Fruit fly (Drosophila melanogaster) whole organism, prepupa: Measurements from ENCODE around the gene CG1136.

Experiments
- Blimp-1 ChIP-seq: fragments of 200-800 bp; sonication (Bioruptor generic); optimal IDR thresholded peaks from 3 replicates; lab custom pipeline; 2017; ENCODE audit warnings: missing biosample characterization, missing genetic modification characterization, mild to moderate bottlenecking, moderate library complexity, missing genetic modification reagents
- CG10631 ChIP-seq: fragments of 200-800 bp; sonication (Bioruptor generic); optimal IDR thresholded peaks from 2 replicates; lab custom pipeline; 2016; ENCODE audit warnings: missing biosample characterization, missing genetic modification characterization
- CG10669 ChIP-seq: fragments of 200-800 bp; sonication (Bioruptor generic); optimal IDR thresholded peaks from 3 replicates; lab custom pipeline; 2018; ENCODE audit warnings: missing biosample characterization, mild to moderate bottlenecking, missing genetic modification characterization, moderate library complexity
- CG11762 ChIP-seq: fragments of 200-800 bp; sonication (Bioruptor generic); optimal IDR thresholded peaks from 3 replicates; lab custom pipeline; 2016; ENCODE audit warnings: missing biosample characterization, missing genetic modification characterization; ENCODE audit not compliant: insufficient read depth
- CG15336 ChIP-seq: fragments of 200-800 bp; sonication (Bioruptor generic); IDR thresholded peaks from 2 replicates; pipeline ENCODE4 v1.3.6; 2022; ENCODE audit warnings: missing biosample characterization, missing genetic modification characterization
- CG1621 ChIP-seq: fragments of 200-800 bp; sonication (Bioruptor generic); optimal IDR thresholded peaks from 3 replicates; lab custom pipeline; 2018; ENCODE audit warnings: missing biosample characterization, mild to moderate bottlenecking, missing genetic modification characterization
- CG16779 ChIP-seq: fragments of 200-800 bp; sonication (Bioruptor generic); optimal IDR thresholded peaks from 3 replicates; lab custom pipeline; 2017; ENCODE audit warnings: missing biosample characterization, mild to moderate bottlenecking, missing genetic modification characterization
- CG3032 ChIP-seq: fragments of 200-800 bp; optimal IDR thresholded peaks from 2 replicates; lab custom pipeline; 2019; ENCODE audit warnings: missing biosample characterization, mild to moderate bottlenecking, missing genetic modification characterization, moderate library complexity
- CG31627 ChIP-seq: fragments of 200-800 bp; sonication (Bioruptor generic); optimal IDR thresholded peaks from 3 replicates; lab custom pipeline; 2016; ENCODE audit warnings: missing biosample characterization, missing genetic modification characterization
- CG32006 ChIP-seq: fragments of 200-800 bp; sonication (Bioruptor generic); optimal IDR thresholded peaks from 3 replicates; lab custom pipeline; 2017; ENCODE audit warnings: missing biosample characterization, mild to moderate bottlenecking, missing genetic modification characterization
- CG34406 ChIP-seq: fragments of 200-800 bp; sonication (Bioruptor generic); optimal IDR thresholded peaks from 3 replicates; lab custom pipeline; 2016; ENCODE audit warnings: missing biosample characterization, missing genetic modification characterization
- CG3919 ChIP-seq: fragments of 200-800 bp; sonication (Bioruptor generic); optimal IDR thresholded peaks from 3 replicates; lab custom pipeline; 2016; ENCODE audit warnings: missing biosample characterization, missing genetic modification characterization
- CG6163 ChIP-seq: fragments of 200-800 bp; sonication (Bioruptor generic); IDR thresholded peaks from 3 replicates; pipeline ENCODE4 v1.3.6; 2022; ENCODE audit warnings: missing biosample characterization, missing genetic modification characterization
- CG6276 ChIP-seq: fragments of 200-800 bp; sonication (Bioruptor generic); optimal IDR thresholded peaks from 2 replicates; lab custom pipeline; 2017; ENCODE audit warnings: missing biosample characterization, mild to moderate bottlenecking, missing genetic modification characterization
- CG8119 ChIP-seq: fragments of 200-800 bp; sonication (Bioruptor generic); IDR thresholded peaks from 3 replicates; pipeline ENCODE4 v1.3.6; 2022; ENCODE audit warnings: missing biosample characterization, missing genetic modification characterization
- Eip75B ChIP-seq: fragments of 200-800 bp; sonication (Bioruptor generic); optimal IDR thresholded peaks from 3 replicates; lab custom pipeline; 2016; ENCODE audit warnings: missing biosample characterization, missing genetic modification characterization
- Eip78C ChIP-seq: fragments of 200-800 bp; sonication (Bioruptor generic); peaks from one replicate; lab custom pipeline; 2016; ENCODE audit warnings: missing biosample characterization, missing genetic modification characterization
- Eip93F ChIP-seq: fragments of 200-800 bp; sonication (Bioruptor generic); optimal IDR thresholded peaks from 2 replicates; lab custom pipeline; 2016; ENCODE audit warnings: missing biosample characterization, mild to moderate bottlenecking, missing genetic modification characterization
- Ets21C ChIP-seq: fragments of 200-800 bp; sonication (Bioruptor generic); optimal IDR thresholded peaks from 3 replicates; lab custom pipeline; 2016; ENCODE audit warnings: missing biosample characterization, missing genetic modification characterization
- Gug ChIP-seq: fragments of 200-800 bp; sonication (Bioruptor generic); IDR thresholded peaks from 2 replicates; pipeline ENCODE4 v1.3.6; 2022; ENCODE audit warnings: missing biosample characterization, missing genetic modification characterization
- Hr39 ChIP-seq: fragments of 200-800 bp; sonication (Bioruptor generic); optimal IDR thresholded peaks from 2 replicates; lab custom pipeline; 2016; ENCODE audit warnings: missing biosample characterization, missing genetic modification characterization
- Hr4 ChIP-seq: fragments of 200-800 bp; sonication (Bioruptor generic); optimal IDR thresholded peaks from 3 replicates; lab custom pipeline; 2016; ENCODE audit warnings: missing biosample characterization, missing genetic modification characterization
- OdsH ChIP-seq: fragments of 200-800 bp; sonication (Bioruptor generic); optimal IDR thresholded peaks from 3 replicates; lab custom pipeline; 2016; ENCODE audit warnings: missing biosample characterization, missing genetic modification characterization
- Smox ChIP-seq: fragments of 200-800 bp; sonication (Bioruptor generic); optimal IDR thresholded peaks from 3 replicates; lab custom pipeline; 2016; ENCODE audit warnings: missing biosample characterization, missing genetic modification characterization
- Sox14 ChIP-seq: fragments of 200-800 bp; sonication (Bioruptor generic); optimal IDR thresholded peaks from 3 replicates; lab custom pipeline; 2016; ENCODE audit warnings: missing biosample characterization, missing genetic modification characterization
- achi ChIP-seq: fragments of 200-800 bp; sonication (Bioruptor generic); optimal IDR thresholded peaks from 3 replicates; lab custom pipeline; 2016; ENCODE audit warnings: missing biosample characterization, missing genetic modification characterization
- cyc ChIP-seq: fragments of 200-800 bp; sonication (Bioruptor generic); optimal IDR thresholded peaks from 3 replicates; lab custom pipeline; 2016; ENCODE audit warnings: missing biosample characterization, missing genetic modification characterization
- dsx ChIP-seq: fragments of 200-800 bp; optimal IDR thresholded peaks from 3 replicates; lab custom pipeline; 2019; ENCODE audit warnings: missing biosample characterization, mild to moderate bottlenecking, missing genetic modification characterization, moderate library complexity; ENCODE audit not compliant: poor library complexity, severe bottlenecking
- eg ChIP-seq: fragments of 200-800 bp; sonication (Bioruptor generic); IDR thresholded peaks from 3 replicates; pipeline ENCODE4 v1.3.6; 2022; ENCODE audit warnings: missing biosample characterization, missing genetic modification characterization
- esn ChIP-seq: fragments of 200-800 bp; sonication (Bioruptor generic); optimal IDR thresholded peaks from 2 replicates; lab custom pipeline; 2016; ENCODE audit warnings: missing biosample characterization, mild to moderate bottlenecking, missing genetic modification characterization, moderate library complexity
- fd85E ChIP-seq: fragments of 200-800 bp; sonication (Bioruptor generic); optimal IDR thresholded peaks from 3 replicates; lab custom pipeline; 2016; ENCODE audit warnings: missing biosample characterization, missing genetic modification characterization
- fkh ChIP-seq: fragments of 200-800 bp; sonication (Bioruptor generic); optimal IDR thresholded peaks from 3 replicates; lab custom pipeline; 2017; ENCODE audit warnings: missing biosample characterization, mild to moderate bottlenecking, missing genetic modification characterization, moderate library complexity
- lz ChIP-seq: fragments of 200-800 bp; sonication (Bioruptor generic); optimal IDR thresholded peaks from 3 replicates; lab custom pipeline; 2016; ENCODE audit warnings: missing biosample characterization, missing genetic modification characterization
- net ChIP-seq: fragments of 200-800 bp; sonication (Bioruptor generic); optimal IDR thresholded peaks from 3 replicates; lab custom pipeline; 2016; ENCODE audit warnings: missing biosample characterization, missing genetic modification characterization
- pdm3 ChIP-seq: fragments of 200-800 bp; sonication (Bioruptor generic); optimal IDR thresholded peaks from 3 replicates; lab custom pipeline; 2016; ENCODE audit warnings: missing biosample characterization, missing genetic modification characterization
- salr ChIP-seq, 2 experiments: fragments of 200-800 bp; sonication (Bioruptor generic); optimal IDR thresholded peaks; 3 replicates each; lab custom pipeline; 2016 to 2018; ENCODE audit warnings: missing biosample characterization in 2 of 2, missing genetic modification characterization in 2 of 2, mild to moderate bottlenecking in 1 of 2
- spab ChIP-seq: fragments of 200-800 bp; sonication (Bioruptor generic); optimal IDR thresholded peaks from 2 replicates; lab custom pipeline; 2017; ENCODE audit warnings: missing biosample characterization, mild to moderate bottlenecking, missing genetic modification characterization, missing genetic modification reagents
- ss ChIP-seq, 2 experiments: fragments of 200-800 bp; sonication (Bioruptor generic); optimal IDR thresholded peaks; 2 replicates in 1 of 2; 3 replicates in 1 of 2; lab custom pipeline; 2017 to 2018; ENCODE audit warnings: mild to moderate bottlenecking in 2 of 2, missing biosample characterization in 2 of 2, missing genetic modification characterization in 2 of 2, moderate library complexity in 1 of 2
- svp ChIP-seq: fragments of 200-800 bp; sonication (Bioruptor generic); peaks from one replicate; lab custom pipeline; 2016; ENCODE audit warnings: missing biosample characterization, missing genetic modification characterization
- topi ChIP-seq: fragments of 200-800 bp; sonication (Bioruptor generic); optimal IDR thresholded peaks from 3 replicates; lab custom pipeline; 2016; ENCODE audit warnings: missing biosample characterization, missing genetic modification characterization

The CG1136 gene

dm6 chr3L:4000711-4001110, 45.7 kb upstream of the CG1136 start (continued):
- TF ChIP-seq fkh (GFP tag; lab: Kevin White, UChicago), result no peak
- peak; percentile 22 for TF ChIP-seq pdm3 (GFP tag; lab: Kevin White, UChicago)
- TF ChIP-seq CG6276, result no peak
- no peak for TF ChIP-seq topi (GFP tag; lab: Kevin White, UChicago)
- TF ChIP-seq eg (GFP tag; lab: Robert Waterston, UW), result no peak
- no peak for TF ChIP-seq fd85E
- no peak for TF ChIP-seq Smox
- TF ChIP-seq Gug, result no peak
- TF ChIP-seq CG3919 (GFP tag; lab: Kevin White, UChicago), result no peak
- TF ChIP-seq OdsH (GFP tag; lab: Kevin White, UChicago), result peak; percentile 27
- TF ChIP-seq esn (GFP tag; lab: Kevin White, UChicago), result no peak

dm6 chr3L:4001500-4001899, 44.9 kb upstream of the CG1136 start:
- TF ChIP-seq CG3919 (GFP tag; lab: Kevin White, UChicago) (no peak), achi (GFP tag; lab: Kevin White, UChicago) (no peak), lz (GFP tag; lab: Kevin White, UChicago) (no peak), ss (GFP tag; optimal IDR thresholded peaks at IDR 0.05; lab: Kevin White, UChicago) (no peak), Eip93F (no peak), Hr4 (GFP tag; lab: Kevin White, UChicago) (no peak), topi (GFP tag; lab: Kevin White, UChicago) (no peak), Sox14 (GFP tag; lab: Kevin White, UChicago) (no peak), CG34406 (no peak)

dm6 chr3L:4003316-4003715, 43.1 kb upstream of the CG1136 start, which contains the start of gene CG14985:
Gene CG14985, plus strand, starts transcription at chr3L:4003474.
- peak; percentile 52 for TF ChIP-seq Sox14 (GFP tag; lab: Kevin White, UChicago)
- TF ChIP-seq ss (GFP tag; optimal IDR thresholded peaks at IDR 0.05; lab: Kevin White, UChicago), result no peak
- TF ChIP-seq, all 60 proteins: peak for 1

- TF ChIP-seq Hr4 (GFP tag; lab: Kevin White, UChicago) (peak; percentile 34), CG32006 (GFP tag; lab: Kevin White, UChicago) (peak; percentile 35), CG8119 (GFP tag; lab: Robert Waterston, UW) (0 out of 3 replicates have a peak, but pooled peaks have one; percentile 16), Gug (no peak), achi (GFP tag; lab: Kevin White, UChicago) (no peak)
These were observed 39.1 kb upstream of the CG1136 start for dm6 chr3L:4007256-4007655.

dm6 chr3L:4010122-4010521, 36.3 kb upstream of the CG1136 start:
- TF ChIP-seq Eip75B (GFP tag; lab: Kevin White, UChicago), result no peak
- TF ChIP-seq CG1621, result no peak
- TF ChIP-seq Blimp-1 (GFP tag; lab: Kevin White, UChicago), result no peak
- TF ChIP-seq CG11762, result no peak
- no peak for TF ChIP-seq dsx (GFP tag; lab: Kevin White, UChicago)
- TF ChIP-seq svp (GFP tag; lab: Kevin White, UChicago), result peak; percentile 44
- no peak for TF ChIP-seq CG6163 (GFP tag; lab: Robert Waterston, UW)
- TF ChIP-seq Ets21C (GFP tag; lab: Kevin White, UChicago), result no peak

dm6 chr3L:4014349-4014748, 32.0 kb upstream of the CG1136 start:
- TF ChIP-seq CG10631 (peak; percentile 10), cyc (GFP tag; lab: Kevin White, UChicago) (peak; percentile 2), achi (GFP tag; lab: Kevin White, UChicago) (peak; percentile 13), CG10669 (peak; percentile 34), Hr39 (peak; percentile 16), CG34406 (no peak), eg (GFP tag; lab: Robert Waterston, UW) (peak; percentile 63; the same call in 2 of the 3 replicates), CG16779 (tag; lab: Kevin White, UChicago) (no peak), Eip75B (GFP tag; lab: Kevin White, UChicago) (peak; percentile 4), CG15336 (GFP tag; lab: Robert Waterston, UW) (peak; percentile 23; the same call in 1 of the 2 replicates), CG31627 (no peak), CG3032 (tag; lab: Kevin White, UChicago) (peak; percentile 32), OdsH (GFP tag; lab: Kevin White, UChicago) (peak; percentile 4), CG1621 (no peak), Eip78C (GFP tag; lab: Kevin White, UChicago) (peak; percentile 66), CG8119 (GFP tag; lab: Robert Waterston, UW) (0 out of 3 replicates have a peak, but pooled peaks have one; percentile 29), CG32006 (GFP tag; lab: Kevin White, UChicago) (peak; percentile 39), spab (peak; percentile 19), Gug (no peak), Hr4 (GFP tag; lab: Kevin White, UChicago) (peak; percentile 9), CG6163 (GFP tag; lab: Robert Waterston, UW) (peak; percentile 60; the same call in 2 of the 3 replicates), net (GFP tag; lab: Kevin White, UChicago) (no peak), salr (GFP tag; optimal IDR thresholded peaks at IDR 0.05; lab: Kevin White, UChicago) (peak in 1 of 2 experiments; percentile 3)
